Fruit fly (Drosophila melanogaster): ENCODE results near the gene CG33189.

CG33189 gene

DNA sequence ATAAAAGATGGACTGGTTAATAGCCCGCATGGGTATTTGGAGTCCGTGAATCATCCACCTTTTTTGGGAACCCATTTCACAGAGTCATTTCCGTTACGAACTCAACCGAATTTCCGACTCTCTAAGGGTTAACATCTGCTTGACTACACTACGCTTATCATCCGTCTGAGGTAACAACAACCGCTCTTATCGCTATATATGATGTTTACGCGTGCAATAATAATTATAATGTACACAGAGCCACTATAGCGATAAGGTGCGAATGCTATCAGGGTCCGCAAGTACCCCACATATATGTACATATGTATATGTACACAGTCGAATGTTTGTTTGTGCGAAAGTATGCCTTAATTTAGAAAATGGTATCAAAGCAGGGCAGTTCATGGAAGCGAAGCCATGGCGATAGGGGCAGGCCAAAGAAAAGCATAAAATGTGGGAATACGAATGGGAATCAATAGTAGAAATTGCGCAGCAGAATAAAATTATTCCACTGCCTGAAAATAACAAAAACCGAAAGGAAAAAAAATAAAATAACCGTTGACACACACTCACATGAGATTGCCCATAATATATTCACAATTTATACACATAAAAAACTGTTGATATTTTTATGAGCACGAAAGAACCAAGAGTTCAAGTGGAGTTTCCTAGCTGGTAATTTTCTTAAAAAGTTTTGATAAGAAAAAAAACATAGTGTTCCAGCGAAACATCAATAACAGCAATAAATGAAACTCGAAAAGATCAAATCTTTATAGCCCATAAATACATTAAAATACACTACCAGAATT, 30.0 kb upstream of the CG33189 start (continued):
- peak; percentile 68 for TF ChIP-seq gcm2 (GFP tag; optimal IDR thresholded peaks at IDR 0.05)
- no peak; the same call in 1 of the 2 replicates for TF ChIP-seq Lim3 (GFP tag; IDR thresholded peaks at IDR 0.05)
- TF ChIP-seq Max (GFP tag; optimal IDR thresholded peaks at IDR 0.05) = peak; percentile 71
- TF ChIP-seq tup (GFP tag; optimal IDR thresholded peaks at IDR 0.05) = peak; percentile 89
- TF ChIP-seq CG7928 (GFP tag; optimal IDR thresholded peaks at IDR 0.05) = peak; percentile 48
- peak; percentile 88 for TF ChIP-seq nau (GFP tag; optimal IDR thresholded peaks at IDR 0.05)
- peak; percentile 52 for TF ChIP-seq sens-2 (GFP tag; IDR thresholded peaks at IDR 0.05)
- peak; percentile 64; the same call in 1 of the 2 replicates for TF ChIP-seq lmd (GFP tag; IDR thresholded peaks at IDR 0.05)
- peak; percentile 51 for TF ChIP-seq TFAM (GFP tag; optimal IDR thresholded peaks at IDR 0.05)
- peak; percentile 87 for TF ChIP-seq rib (GFP tag; IDR thresholded peaks at IDR 0.05)
- no peak for TF ChIP-seq Elba2 (GFP tag; optimal IDR thresholded peaks at IDR 0.05)
- TF ChIP-seq CG12071 (GFP tag; optimal IDR thresholded peaks at IDR 0.05) = peak; percentile 98
- TF ChIP-seq odd (GFP tag; optimal IDR thresholded peaks at IDR 0.05) = peak; percentile 94
- no peak for TF ChIP-seq ro (GFP tag; IDR thresholded peaks at IDR 0.05)
- peak; percentile 67 for TF ChIP-seq CG17186 (GFP tag; optimal IDR thresholded peaks at IDR 0.05)
- 0 out of 3 replicates have a peak, but pooled peaks have one; percentile 7 for TF ChIP-seq CG6175 (GFP tag; IDR thresholded peaks at IDR 0.05)
- TF ChIP-seq CG13775 (GFP tag; optimal IDR thresholded peaks at IDR 0.05) = peak; percentile 18
- peak; percentile 90 for TF ChIP-seq CG1529 (GFP tag; optimal IDR thresholded peaks at IDR 0.05)
- TF ChIP-seq CG1792 (GFP tag; optimal IDR thresholded peaks at IDR 0.05) = peak; percentile 87
- TF ChIP-seq gce (GFP tag; IDR thresholded peaks at IDR 0.05) = peak; percentile 84
- peak; percentile 73 for TF ChIP-seq CG1647 (GFP tag; optimal IDR thresholded peaks at IDR 0.05)
- TF ChIP-seq grn (GFP tag; optimal IDR thresholded peaks at IDR 0.05) = peak; percentile 98
- no peak for TF ChIP-seq hkb (optimal IDR thresholded peaks at IDR 0.05)
- peak; percentile 89 for TF ChIP-seq hkb (GFP tag; IDR thresholded peaks at IDR 0.05)
- no peak for TF ChIP-seq Tbp (GFP tag; optimal IDR thresholded peaks at IDR 0.05)
- peak; percentile 97 for TF ChIP-seq HmgZ (tag; optimal IDR thresholded peaks at IDR 0.05)
- peak; percentile 73 for TF ChIP-seq CG6683 (GFP tag; optimal IDR thresholded peaks at IDR 0.05)
- TF ChIP-seq gfzf (GFP tag; optimal IDR thresholded peaks at IDR 0.05) = no peak
- peak; percentile 78 for TF ChIP-seq kah (GFP tag; optimal IDR thresholded peaks at IDR 0.05)
- TF ChIP-seq da (GFP tag; optimal IDR thresholded peaks at IDR 0.05) = peak; percentile 74
- TF ChIP-seq CG10654 (GFP tag; optimal IDR thresholded peaks at IDR 0.05) = peak; percentile 75
- peak; percentile 71 for TF ChIP-seq Sry-β (GFP tag; optimal IDR thresholded peaks at IDR 0.05)
- TF ChIP-seq Myb (GFP tag; optimal IDR thresholded peaks at IDR 0.05) = peak; percentile 37
- peak; percentile 90 for TF ChIP-seq CG12219 (GFP tag; optimal IDR thresholded peaks at IDR 0.05)
- TF ChIP-seq CG3065 (GFP tag; optimal IDR thresholded peaks at IDR 0.05) = peak; percentile 71
- no peak; the same call in 1 of the 2 replicates for TF ChIP-seq amos (GFP tag; IDR thresholded peaks at IDR 0.05; ENCODE audit: partially characterized antibody)
- peak; percentile 95 for TF ChIP-seq salm (tag; optimal IDR thresholded peaks at IDR 0.05)
- TF ChIP-seq CG17328 (GFP tag; IDR thresholded peaks at IDR 0.05) = peak; percentile 79
- no peak for TF ChIP-seq slp2 (GFP tag; optimal IDR thresholded peaks at IDR 0.05)
- TF ChIP-seq CG31441 (GFP tag; IDR thresholded peaks at IDR 0.05) = peak; percentile 14; the same call in 1 of the 2 replicates
- no peak for TF ChIP-seq eve (GFP tag; optimal IDR thresholded peaks at IDR 0.05)
- peak; percentile 75 for TF ChIP-seq Sox100B (GFP tag; optimal IDR thresholded peaks at IDR 0.05)
- TF ChIP-seq ato (GFP tag; IDR thresholded peaks at IDR 0.05; ENCODE audit: partially characterized antibody) = no peak
- peak; percentile 76 for TF ChIP-seq Mad (GFP tag; optimal IDR thresholded peaks at IDR 0.05)
- TF ChIP-seq CG12391 (tag; optimal IDR thresholded peaks at IDR 0.05) = peak; percentile 53
- TF ChIP-seq CG13894 (tag; optimal IDR thresholded peaks at IDR 0.05) = peak; percentile 98
- TF ChIP-seq stc (GFP tag; IDR thresholded peaks at IDR 0.05) = peak; percentile 64
- TF ChIP-seq crol (GFP tag; IDR thresholded peaks at IDR 0.05) = no peak; the same call in 1 of the 2 replicates
- peak; percentile 3 for TF ChIP-seq stwl (tag; optimal IDR thresholded peaks at IDR 0.05)
- peak; percentile 75 for TF ChIP-seq ERR (GFP tag; optimal IDR thresholded peaks at IDR 0.05)

All from whole organism, embryonic.